Fruit fly (Drosophila melanogaster) whole organism, embryonic: ENCODE measurements around the gene Drep4.
A peak's percentile ranks its signal among the peaks of the same experiment; 100 is the strongest.

Source experiments
- CG10274 ChIP-seq: fragments of 200-800 bp; sonication (Bioruptor generic); optimal IDR thresholded peaks from 3 replicates; lab custom pipeline; 2017; ENCODE audit warnings: missing biosample characterization, mild to moderate bottlenecking, missing genetic modification characterization
- CG10321 ChIP-seq: fragments of 200-800 bp; sonication (Bioruptor generic); IDR thresholded peaks from 2 replicates; pipeline ENCODE4 v1.3.6; 2022; ENCODE audit warnings: missing biosample characterization, missing genetic modification characterization
- CG11085 ChIP-seq: fragments of 200-800 bp; sonication (Bioruptor generic); IDR thresholded peaks from 2 replicates; pipeline ENCODE4 v1.3.6; 2022; ENCODE audit warnings: missing biosample characterization, missing genetic modification characterization
- CG11695 ChIP-seq: fragments of 200-800 bp; sonication (Bioruptor generic); IDR thresholded peaks from 3 replicates; pipeline ENCODE4 v1.3.6; 2022; ENCODE audit warnings: missing biosample characterization, missing genetic modification characterization
- CG13894 ChIP-seq: fragments of 200-800 bp; sonication (Bioruptor generic); optimal IDR thresholded peaks from 3 replicates; lab custom pipeline; 2018; ENCODE audit warnings: missing biosample characterization, mild to moderate bottlenecking, missing genetic modification characterization, moderate library complexity
- CG14441 ChIP-seq: fragments of 200-800 bp; sonication (Bioruptor generic); IDR thresholded peaks from 2 replicates; pipeline ENCODE4 v1.3.6; 2022; ENCODE audit warnings: missing biosample characterization, missing genetic modification characterization
- CG1529 ChIP-seq: fragments of 200-800 bp; sonication (Bioruptor generic); optimal IDR thresholded peaks from 3 replicates; lab custom pipeline; 2018; ENCODE audit warnings: missing biosample characterization, missing genetic modification characterization
- CG18011 ChIP-seq: fragments of 200-800 bp; sonication (Bioruptor generic); optimal IDR thresholded peaks from 2 replicates; lab custom pipeline; 2017; ENCODE audit warnings: missing biosample characterization, missing genetic modification characterization, mild to moderate bottlenecking, moderate library complexity, missing genotype
- CG18476 ChIP-seq: fragments of 200-800 bp; sonication (Bioruptor generic); optimal IDR thresholded peaks from 2 replicates; lab custom pipeline; 2016; ENCODE audit warnings: missing biosample characterization, mild to moderate bottlenecking, missing genetic modification characterization
- CG2199 ChIP-seq: fragments of 200-800 bp; sonication (Bioruptor generic); IDR thresholded peaks from 3 replicates; pipeline ENCODE4 v1.3.6; 2022; ENCODE audit warnings: missing biosample characterization, missing genetic modification characterization
- CG30403 ChIP-seq: fragments of 200-800 bp; sonication (Bioruptor generic); optimal IDR thresholded peaks from 3 replicates; lab custom pipeline; 2016; ENCODE audit warnings: missing biosample characterization, missing genetic modification characterization
- CG31388 ChIP-seq: fragments of 200-800 bp; sonication (Bioruptor generic); optimal IDR thresholded peaks from 2 replicates; lab custom pipeline; 2016; ENCODE audit warnings: missing biosample characterization, missing genetic modification characterization
- CG34376 ChIP-seq: fragments of 200-800 bp; sonication (Bioruptor generic); optimal IDR thresholded peaks from 2 replicates; lab custom pipeline; 2018; ENCODE audit warnings: missing biosample characterization, mild to moderate bottlenecking, missing genetic modification characterization
- CG3995 ChIP-seq: fragments of 200-800 bp; sonication (Bioruptor generic); optimal IDR thresholded peaks from 3 replicates; lab custom pipeline; 2016; ENCODE audit warnings: missing biosample characterization, missing genetic modification characterization
- CG5180 ChIP-seq: fragments of 200-800 bp; sonication (Bioruptor generic); optimal IDR thresholded peaks from 3 replicates; lab custom pipeline; 2017; ENCODE audit warnings: missing biosample characterization, missing genetic modification characterization, mild to moderate bottlenecking, moderate library complexity, missing genetic modification reagents
- CG6683 ChIP-seq: fragments of 200-800 bp; sonication (Bioruptor generic); optimal IDR thresholded peaks from 2 replicates; lab custom pipeline; 2017; ENCODE audit warnings: missing biosample characterization, mild to moderate bottlenecking, missing genetic modification characterization, missing genetic modification reagents
- CG8089 ChIP-seq: fragments of 200-800 bp; sonication (Bioruptor generic); optimal IDR thresholded peaks from 3 replicates; lab custom pipeline; 2016; ENCODE audit warnings: missing biosample characterization, missing genetic modification characterization
- CG8290 ChIP-seq, 3 experiments: fragments of 200-800 bp; sonication (Bioruptor generic); optimal IDR thresholded peaks; 2 replicates each; lab custom pipeline; 2016 to 2019; ENCODE audit warnings: missing biosample characterization in 3 of 3, missing genetic modification characterization in 3 of 3, mild to moderate bottlenecking in 2 of 3, moderate library complexity in 1 of 3
- CG8478 ChIP-seq: fragments of >200 bp; optimal IDR thresholded peaks from 2 replicates; lab custom pipeline; 2018
- CG8765 ChIP-seq: fragments of 200-800 bp; sonication (Bioruptor generic); IDR thresholded peaks from 2 replicates; pipeline ENCODE4 v1.3.6; 2022; ENCODE audit warnings: missing biosample characterization, missing genetic modification characterization
- CG9876 ChIP-seq: fragments of 200-800 bp; sonication (Bioruptor generic); optimal IDR thresholded peaks from 2 replicates; lab custom pipeline; 2016; ENCODE audit warnings: missing biosample characterization, missing genetic modification characterization
- D19A ChIP-seq: fragments of 200-800 bp; optimal IDR thresholded peaks from 3 replicates; lab custom pipeline; 2019; ENCODE audit warnings: missing biosample characterization, mild to moderate bottlenecking, missing genetic modification characterization, moderate library complexity
- Fer2 ChIP-seq: fragments of 200-800 bp; sonication (Bioruptor generic); optimal IDR thresholded peaks from 2 replicates; lab custom pipeline; 2018; ENCODE audit warnings: missing biosample characterization, mild to moderate bottlenecking, missing genetic modification characterization, moderate library complexity
- Gsc ChIP-seq: fragments of 200-800 bp; sonication (Bioruptor generic); IDR thresholded peaks from 2 replicates; pipeline ENCODE4 v1.3.6; 2022; ENCODE audit warnings: missing biosample characterization, missing genetic modification characterization
- HLH3B ChIP-seq: fragments of 200-800 bp; sonication (Bioruptor generic); IDR thresholded peaks from 2 replicates; pipeline ENCODE4 v1.3.6; 2022; ENCODE audit warnings: missing biosample characterization, missing genetic modification characterization
- Kr ChIP-seq: fragments of 200-800 bp; sonication (Bioruptor generic); optimal IDR thresholded peaks from 2 replicates; lab custom pipeline; 2017; ENCODE audit warnings: missing biosample characterization, mild to moderate bottlenecking, missing genetic modification characterization
- MBD-R2 ChIP-seq: fragments of 200-800 bp; sonication (Bioruptor generic); IDR thresholded peaks from 2 replicates; pipeline ENCODE4 v1.3.6; 2022; ENCODE audit warnings: missing biosample characterization, missing genetic modification characterization
- Mrtf ChIP-seq: fragments of 200-800 bp; sonication (Bioruptor generic); IDR thresholded peaks from 3 replicates; pipeline ENCODE4 v1.3.6; 2022; ENCODE audit warnings: missing biosample characterization, missing genetic modification characterization
- NFAT ChIP-seq: fragments of 200-800 bp; sonication (Bioruptor generic); IDR thresholded peaks from 2 replicates; pipeline ENCODE4 v1.3.6; 2022; ENCODE audit warnings: missing biosample characterization, missing genetic modification characterization
- Oli ChIP-seq: fragments of 200-800 bp; sonication (Bioruptor generic); optimal IDR thresholded peaks from 2 replicates; lab custom pipeline; 2018; ENCODE audit warnings: missing biosample characterization, mild to moderate bottlenecking, missing genetic modification characterization, moderate library complexity
- Scr ChIP-seq: fragments of 200-800 bp; sonication (Bioruptor generic); IDR thresholded peaks from 2 replicates; pipeline ENCODE4 v1.3.6; 2022; ENCODE audit warnings: missing biosample characterization, missing genetic modification characterization; ENCODE audit not compliant: partially characterized antibody
- Usf ChIP-seq: fragments of 200-800 bp; sonication (Bioruptor generic); optimal IDR thresholded peaks from 2 replicates; lab custom pipeline; 2017; ENCODE audit warnings: missing genotype, missing biosample characterization, missing genetic modification characterization
- bbx ChIP-seq: fragments of 200-800 bp; sonication (Bioruptor generic); IDR thresholded peaks from 2 replicates; pipeline ENCODE4 v1.3.6; 2022; ENCODE audit warnings: missing biosample characterization, missing genetic modification characterization; ENCODE audit not compliant: partially characterized antibody
- caup ChIP-seq: fragments of 200-800 bp; sonication (Bioruptor generic); optimal IDR thresholded peaks from 3 replicates; lab custom pipeline; 2017; ENCODE audit warnings: missing biosample characterization, mild to moderate bottlenecking, missing genetic modification characterization, moderate library complexity; ENCODE audit not compliant: severe bottlenecking
- dmrt99B ChIP-seq: fragments of 200-800 bp; sonication (Bioruptor generic); optimal IDR thresholded peaks from 2 replicates; lab custom pipeline; 2018; ENCODE audit warnings: missing biosample characterization, mild to moderate bottlenecking, missing genetic modification characterization, moderate library complexity
- dpn ChIP-seq, 2 experiments: fragments of 200-800 bp; sonication (Bioruptor generic); optimal IDR thresholded peaks; 3 replicates each; lab custom pipeline; 2016; ENCODE audit warnings: missing biosample characterization in 2 of 2, missing genetic modification characterization in 2 of 2
- fru ChIP-seq: fragments of >200 bp; optimal IDR thresholded peaks from 2 replicates; lab custom pipeline; 2017
- luna ChIP-seq: fragments of 200-800 bp; sonication (Bioruptor generic); optimal IDR thresholded peaks from 2 replicates; lab custom pipeline; 2016; ENCODE audit warnings: missing biosample characterization, missing genetic modification characterization
- mam ChIP-seq: fragments of 200-800 bp; sonication (Bioruptor generic); optimal IDR thresholded peaks from 3 replicates; lab custom pipeline; 2016; ENCODE audit warnings: missing biosample characterization, missing genetic modification characterization
- onecut ChIP-seq: fragments of 200-800 bp; sonication (Bioruptor generic); IDR thresholded peaks from 2 replicates; pipeline ENCODE4 v1.3.6; 2022; ENCODE audit warnings: missing biosample characterization, missing genetic modification characterization
- org-1 ChIP-seq: fragments of 200-800 bp; sonication (Bioruptor generic); optimal IDR thresholded peaks from 2 replicates; lab custom pipeline; 2017; ENCODE audit warnings: missing biosample characterization, missing genetic modification characterization
- otp ChIP-seq: fragments of 200-800 bp; sonication (Bioruptor generic); IDR thresholded peaks from 3 replicates; pipeline ENCODE4, ENCODE4 v1.3.6; 2022; ENCODE audit warnings: missing biosample characterization, missing genetic modification characterization
- p53 ChIP-seq: fragments of 200-800 bp; sonication (Bioruptor generic); optimal IDR thresholded peaks from 2 replicates; lab custom pipeline; 2016; ENCODE audit warnings: missing biosample characterization, missing genetic modification characterization
- rib ChIP-seq: fragments of 200-800 bp; sonication (Bioruptor generic); IDR thresholded peaks from 2 replicates; pipeline ENCODE4 v1.3.6; 2022; ENCODE audit warnings: missing biosample characterization, missing genetic modification characterization
- sc ChIP-seq, 3 experiments: fragments of >200 bp in 2 of 3; fragments of 200-800 bp in 1 of 3; sonication (Bioruptor generic) in 1 of 3; optimal IDR thresholded peaks; 2 replicates in 2 of 3; 3 replicates in 1 of 3; lab custom pipeline; 2017; ENCODE audit warnings: mild to moderate bottlenecking in 1 of 3, missing biosample characterization in 1 of 3, missing genetic modification characterization in 1 of 3, missing genetic modification reagents in 1 of 3
- schlank ChIP-seq: fragments of 200-800 bp; sonication (Bioruptor generic); optimal IDR thresholded peaks from 2 replicates; lab custom pipeline; 2018; ENCODE audit warnings: missing biosample characterization, mild to moderate bottlenecking, missing genetic modification characterization
- sisA ChIP-seq: fragments of 200-800 bp; sonication (Bioruptor generic); IDR thresholded peaks from 2 replicates; pipeline ENCODE4 v1.3.6; 2022; ENCODE audit warnings: missing biosample characterization, missing genetic modification characterization
- slp2 ChIP-seq: fragments of 200-800 bp; sonication (Bioruptor generic); optimal IDR thresholded peaks from 2 replicates; lab custom pipeline; 2016; ENCODE audit warnings: missing biosample characterization, missing genetic modification characterization
- trem ChIP-seq: fragments of 200-800 bp; optimal IDR thresholded peaks from 3 replicates; lab custom pipeline; 2019; ENCODE audit warnings: missing biosample characterization, mild to moderate bottlenecking, missing genetic modification characterization, moderate library complexity
- unpg ChIP-seq: fragments of 200-800 bp; sonication (Bioruptor generic); optimal IDR thresholded peaks from 3 replicates; lab custom pipeline; 2018; ENCODE audit warnings: missing biosample characterization, mild to moderate bottlenecking, missing genetic modification characterization, moderate library complexity

Gene Drep4

dm6 chr2L:13295978-13296702, 9.9 kb upstream of the Drep4 start (continued):
- TF ChIP-seq Scr (GFP tag; lab: Robert Waterston, UW) (peak; percentile 40; the same call in 1 of the 2 replicates), luna (no peak), bbx (peak; percentile 53; the same call in 1 of the 2 replicates), CG8765 (GFP tag; lab: Robert Waterston, UW) (no peak), HLH3B (no peak), unpg (GFP tag; lab: Kevin White, UChicago) (no peak), onecut (GFP tag; lab: Robert Waterston, UW) (peak; percentile 97), trem (tag; lab: Kevin White, UChicago) (peak; percentile 47), NFAT (GFP tag; lab: Robert Waterston, UW) (no peak), caup (GFP tag; lab: Kevin White, UChicago) (no peak), sc (optimal IDR thresholded peaks at IDR 0.05; lab: Kevin White, UChicago) (no peak), sc (GFP tag; optimal IDR thresholded peaks at IDR 0.05; lab: Kevin White, UChicago) (no peak), Fer2 (tag; lab: Kevin White, UChicago) (no peak), Gsc (no peak), CG5180 (GFP tag; lab: Kevin White, UChicago) (no peak), MBD-R2 (GFP tag; lab: Robert Waterston, UW) (peak; percentile 52), rib (no peak), CG18011 (GFP tag; lab: Kevin White, UChicago) (no peak), sisA (GFP tag; lab: Robert Waterston, UW) (no peak), CG11085 (no peak), CG3995 (no peak), CG13894 (no peak), mam (GFP tag; lab: Kevin White, UChicago) (peak; percentile 7), dpn (GFP tag; optimal IDR thresholded peaks at IDR 0.05; lab: Kevin White, UChicago) (no peak), fru (lab: Kevin White, UChicago) (no peak), Mrtf (GFP tag; lab: Robert Waterston, UW) (no peak), CG8290 (GFP tag; optimal IDR thresholded peaks at IDR 0.05; lab: Kevin White, UChicago) (peak; percentile 13), CG8290 (tag; optimal IDR thresholded peaks at IDR 0.05; lab: Kevin White, UChicago) (no peak), CG14441 (GFP tag; lab: Robert Waterston, UW) (no peak), CG10274 (GFP tag; lab: Kevin White, UChicago) (no peak), CG34376 (GFP tag; lab: Kevin White, UChicago) (no peak), Kr (GFP tag; lab: Kevin White, UChicago) (no peak), CG6683 (no peak), D19A (no peak), Oli (tag; lab: Kevin White, UChicago) (no peak), CG11695 (GFP tag; lab: Robert Waterston, UW) (no peak), CG18476 (GFP tag; lab: Kevin White, UChicago) (no peak), CG8478 (no peak), CG8089 (GFP tag; lab: Kevin White, UChicago) (no peak), CG2199 (GFP tag; lab: Robert Waterston, UW) (peak; percentile 76), p53 (GFP tag; lab: Kevin White, UChicago) (no peak), CG9876 (GFP tag; lab: Kevin White, UChicago) (no peak), Usf (GFP tag; lab: Kevin White, UChicago) (no peak), org-1 (GFP tag; lab: Kevin White, UChicago) (no peak), CG31388 (no peak), CG10321 (GFP tag; lab: Robert Waterston, UW) (peak; percentile 96), schlank (tag; lab: Kevin White, UChicago) (no peak), otp (GFP tag; lab: Robert Waterston, UW) (no peak; the same call in 2 of the 3 replicates), CG30403 (GFP tag; lab: Kevin White, UChicago) (no peak), dmrt99B (tag; lab: Kevin White, UChicago) (no peak), CG1529 (GFP tag; lab: Kevin White, UChicago) (no peak), slp2 (GFP tag; lab: Kevin White, UChicago) (no peak)
